Fruit fly (Drosophila melanogaster) whole organism, embryonic: ENCODE measurements around the gene Cip4.
A peak's percentile ranks its signal among the peaks of the same experiment; 100 is the strongest.

ENCODE experiments used
- ATbp ChIP-seq: fragments of 200-800 bp; sonication (Bioruptor generic); optimal IDR thresholded peaks from 2 replicates; lab custom pipeline; 2017; ENCODE audit warnings: missing biosample characterization, mild to moderate bottlenecking, missing genetic modification characterization, missing genetic modification reagents
- Awh ChIP-seq: fragments of 200-800 bp; sonication (Bioruptor generic); IDR thresholded peaks from 2 replicates; pipeline ENCODE4, ENCODE4 v1.3.6; 2022; ENCODE audit warnings: missing biosample characterization, missing genetic modification characterization
- B-H1 ChIP-seq: fragments of 200-800 bp; sonication (Bioruptor generic); IDR thresholded peaks from 3 replicates; pipeline ENCODE4 v1.3.6; 2022; ENCODE audit warnings: missing biosample characterization, missing genetic modification characterization
- Blimp-1 ChIP-seq: fragments of 200-800 bp; sonication (Bioruptor generic); optimal IDR thresholded peaks from 3 replicates; lab custom pipeline; 2018; ENCODE audit warnings: missing biosample characterization, missing genetic modification characterization, mild to moderate bottlenecking, moderate library complexity, missing genetic modification reagents
- Bteb2 ChIP-seq: fragments of 200-800 bp; sonication (Bioruptor generic); optimal IDR thresholded peaks from 2 replicates; lab custom pipeline; 2016; ENCODE audit warnings: missing biosample characterization, missing genetic modification characterization
- CG10321 ChIP-seq: fragments of 200-800 bp; sonication (Bioruptor generic); IDR thresholded peaks from 2 replicates; pipeline ENCODE4 v1.3.6; 2022; ENCODE audit warnings: missing biosample characterization, missing genetic modification characterization
- CG10565 ChIP-seq: fragments of 200-800 bp; sonication (Bioruptor generic); optimal IDR thresholded peaks from 3 replicates; lab custom pipeline; 2016; ENCODE audit warnings: missing biosample characterization, mild to moderate bottlenecking, missing genetic modification characterization
- CG13894 ChIP-seq: fragments of 200-800 bp; sonication (Bioruptor generic); optimal IDR thresholded peaks from 3 replicates; lab custom pipeline; 2018; ENCODE audit warnings: missing biosample characterization, mild to moderate bottlenecking, missing genetic modification characterization, moderate library complexity
- CG2199 ChIP-seq: fragments of 200-800 bp; sonication (Bioruptor generic); IDR thresholded peaks from 3 replicates; pipeline ENCODE4 v1.3.6; 2022; ENCODE audit warnings: missing biosample characterization, missing genetic modification characterization
- CG30431 ChIP-seq: fragments of 200-800 bp; sonication (Bioruptor generic); optimal IDR thresholded peaks from 2 replicates; lab custom pipeline; 2017; ENCODE audit warnings: missing biosample characterization, missing genetic modification characterization
- CG3407 ChIP-seq: fragments of 200-800 bp; sonication (Bioruptor generic); optimal IDR thresholded peaks from 2 replicates; lab custom pipeline; 2018; ENCODE audit warnings: missing biosample characterization, mild to moderate bottlenecking, missing genetic modification characterization
- CG34224 ChIP-seq: fragments of 200-800 bp; sonication (Bioruptor generic); IDR thresholded peaks from 3 replicates; pipeline ENCODE4 v1.3.6; 2022; ENCODE audit warnings: missing biosample characterization, missing genetic modification characterization; ENCODE audit not compliant: partially characterized antibody
- CG4360 ChIP-seq: fragments of 200-800 bp; sonication (Bioruptor generic); IDR thresholded peaks from 2 replicates; pipeline ENCODE4 v1.3.6; 2022; ENCODE audit warnings: missing biosample characterization, missing genetic modification characterization
- CG4707 ChIP-seq: fragments of 200-800 bp; sonication (Bioruptor generic); optimal IDR thresholded peaks from 2 replicates; lab custom pipeline; 2018; ENCODE audit warnings: missing biosample characterization, mild to moderate bottlenecking, missing genetic modification characterization, moderate library complexity
- CG8388 ChIP-seq: fragments of 200-800 bp; sonication (Bioruptor generic); optimal IDR thresholded peaks from 2 replicates; lab custom pipeline; 2019; ENCODE audit warnings: missing biosample characterization, mild to moderate bottlenecking, missing genetic modification characterization, moderate library complexity
- D19A ChIP-seq: fragments of 200-800 bp; optimal IDR thresholded peaks from 3 replicates; lab custom pipeline; 2019; ENCODE audit warnings: missing biosample characterization, mild to moderate bottlenecking, missing genetic modification characterization, moderate library complexity
- Fer2 ChIP-seq: fragments of 200-800 bp; sonication (Bioruptor generic); optimal IDR thresholded peaks from 2 replicates; lab custom pipeline; 2018; ENCODE audit warnings: missing biosample characterization, mild to moderate bottlenecking, missing genetic modification characterization, moderate library complexity
- Hand ChIP-seq: fragments of 200-800 bp; sonication (Bioruptor generic); optimal IDR thresholded peaks from 2 replicates; lab custom pipeline; 2017; ENCODE audit warnings: mild to moderate bottlenecking, missing biosample characterization, missing genetic modification reagents, missing genetic modification characterization
- Hr39 ChIP-seq: fragments of >200 bp; optimal IDR thresholded peaks from 2 replicates; lab custom pipeline; 2017
- Max ChIP-seq: fragments of 200-800 bp; sonication (Bioruptor generic); optimal IDR thresholded peaks from 2 replicates; lab custom pipeline; 2016; ENCODE audit warnings: missing biosample characterization, mild to moderate bottlenecking, missing genetic modification characterization
- Med ChIP-seq: fragments of 200-800 bp; sonication (Bioruptor generic); peaks from one replicate; lab custom pipeline; 2016; ENCODE audit warnings: missing biosample characterization, missing genetic modification characterization, mild to moderate bottlenecking, inconsistent platforms, moderate library complexity
- ara ChIP-seq: fragments of 200-800 bp; sonication (Bioruptor generic); IDR thresholded peaks from 2 replicates; pipeline ENCODE4 v1.3.6; 2022; ENCODE audit warnings: missing biosample characterization, missing genetic modification characterization
- bbx ChIP-seq: fragments of 200-800 bp; sonication (Bioruptor generic); IDR thresholded peaks from 2 replicates; pipeline ENCODE4 v1.3.6; 2022; ENCODE audit warnings: missing biosample characterization, missing genetic modification characterization; ENCODE audit not compliant: partially characterized antibody
- bsh ChIP-seq, 2 experiments: fragments of 200-800 bp; sonication (Bioruptor generic); optimal IDR thresholded peaks; 2 replicates each; lab custom pipeline; 2017 to 2018; ENCODE audit warnings: mild to moderate bottlenecking in 2 of 2, missing biosample characterization in 2 of 2, missing genetic modification characterization in 2 of 2, moderate library complexity in 1 of 2
- cg ChIP-seq: fragments of 200-800 bp; sonication (Bioruptor generic); optimal IDR thresholded peaks from 3 replicates; lab custom pipeline; 2019; ENCODE audit warnings: missing biosample characterization, mild to moderate bottlenecking, missing genetic modification characterization, moderate library complexity
- chinmo ChIP-seq: fragments of 200-800 bp; sonication (Bioruptor generic); IDR thresholded peaks from 4 replicates; pipeline ENCODE4 v1.3.6; 2022; ENCODE audit warnings: missing biosample characterization, missing genetic modification characterization; ENCODE audit not compliant: partially characterized antibody
- crc ChIP-seq: fragments of 200-800 bp; sonication (Bioruptor generic); optimal IDR thresholded peaks from 2 replicates; lab custom pipeline; 2016; ENCODE audit warnings: missing biosample characterization, missing genetic modification characterization
- fd64A ChIP-seq: fragments of 200-800 bp; sonication (Bioruptor generic); optimal IDR thresholded peaks from 3 replicates; lab custom pipeline; 2018; ENCODE audit warnings: missing biosample characterization, mild to moderate bottlenecking, missing genetic modification characterization
- grau ChIP-seq: fragments of 200-800 bp; optimal IDR thresholded peaks from 3 replicates; lab custom pipeline; 2019; ENCODE audit warnings: missing biosample characterization, mild to moderate bottlenecking, missing genetic modification characterization, moderate library complexity
- hkb ChIP-seq, 2 experiments: fragments of 200-800 bp in 1 of 2; fragments of >200 bp in 1 of 2; sonication (Bioruptor generic) in 1 of 2; IDR thresholded peaks in 1 of 2; optimal IDR thresholded peaks in 1 of 2; 2 replicates each; pipeline versions ENCODE4 v1.3.6 to Lab custom; 2017 to 2022; ENCODE audit warnings: missing biosample characterization in 1 of 2, missing genetic modification characterization in 1 of 2
- lbe ChIP-seq: fragments of 200-800 bp; sonication (Bioruptor generic); optimal IDR thresholded peaks from 2 replicates; lab custom pipeline; 2016; ENCODE audit warnings: missing biosample characterization, mild to moderate bottlenecking, missing genetic modification characterization
- nau ChIP-seq: fragments of 200-800 bp; sonication (Bioruptor generic); optimal IDR thresholded peaks from 3 replicates; lab custom pipeline; 2017; ENCODE audit warnings: missing biosample characterization, mild to moderate bottlenecking, missing genetic modification characterization, missing genetic modification reagents
- nerfin-1 ChIP-seq: fragments of 200-800 bp; sonication (Bioruptor generic); optimal IDR thresholded peaks from 3 replicates; lab custom pipeline; 2019; ENCODE audit warnings: missing biosample characterization, mild to moderate bottlenecking, missing genetic modification characterization, moderate library complexity
- sd ChIP-seq: fragments of 200-800 bp; sonication (Bioruptor generic); optimal IDR thresholded peaks from 3 replicates; lab custom pipeline; 2018; ENCODE audit warnings: missing biosample characterization, mild to moderate bottlenecking, missing genetic modification characterization, moderate library complexity
- sens ChIP-seq: fragments of 200-800 bp; sonication (Bioruptor generic); peaks from one replicate; lab custom pipeline; 2016; ENCODE audit warnings: missing biosample characterization, missing genetic modification characterization
- seq ChIP-seq: fragments of 200-800 bp; sonication (Bioruptor generic); IDR thresholded peaks from 2 replicates; pipeline ENCODE4 v1.3.6; 2022; ENCODE audit warnings: missing biosample characterization, missing genetic modification characterization
- sqz ChIP-seq: fragments of 200-800 bp; sonication (Bioruptor generic); optimal IDR thresholded peaks from 3 replicates; lab custom pipeline; 2018; ENCODE audit warnings: missing biosample characterization, mild to moderate bottlenecking, missing genetic modification characterization
- sr ChIP-seq: fragments of 200-800 bp; sonication (Bioruptor generic); IDR thresholded peaks from 3 replicates; pipeline ENCODE4 v1.3.6; 2022; ENCODE audit warnings: missing biosample characterization, missing genetic modification characterization
- stc ChIP-seq: fragments of 200-800 bp; sonication (Bioruptor generic); IDR thresholded peaks from 2 replicates; pipeline ENCODE4 v1.3.6; 2022; ENCODE audit warnings: missing biosample characterization, missing genetic modification characterization
- vnd ChIP-seq: fragments of 200-800 bp; sonication (Bioruptor generic); IDR thresholded peaks from 3 replicates; pipeline ENCODE4 v1.3.6; 2022; ENCODE audit warnings: missing biosample characterization, missing genetic modification characterization; ENCODE audit not compliant: partially characterized antibody
- z ChIP-seq: fragments of 200-800 bp; sonication (Bioruptor generic); IDR thresholded peaks from 3 replicates; pipeline ENCODE4 v1.3.6; 2022; ENCODE audit warnings: missing biosample characterization, missing genetic modification characterization

Cip4 gene

dm6 chr3L:4360376-4360703, 3.6 kb downstream of the Cip4 start (continued):
- TF ChIP-seq nau (GFP tag; lab: Kevin White, UChicago), result no peak
- TF ChIP-seq Fer2 (tag; lab: Kevin White, UChicago), result no peak
- no peak for TF ChIP-seq CG10565 (GFP tag; lab: Kevin White, UChicago)
- TF ChIP-seq sqz, result peak; percentile 100
- no peak for TF ChIP-seq crc (GFP tag; lab: Kevin White, UChicago)
- TF ChIP-seq B-H1 (GFP tag; lab: Robert Waterston, UW), result no peak
- peak; percentile 32 for TF ChIP-seq Med (GFP tag; lab: Kevin White, UChicago)
- peak; percentile 96 for TF ChIP-seq chinmo (GFP tag; lab: Robert Waterston, UW)
- TF ChIP-seq CG10321 (GFP tag; lab: Robert Waterston, UW), result peak; percentile 81
- TF ChIP-seq Bteb2 (GFP tag; lab: Kevin White, UChicago), result no peak
- TF ChIP-seq lbe (GFP tag; lab: Kevin White, UChicago), result peak; percentile 37
- TF ChIP-seq, all 482 proteins: peak for 17

- TF ChIP-seq CG4360 (GFP tag; lab: Robert Waterston, UW), result 0 out of 2 replicates have a peak, but pooled peaks have one; percentile 28
- no peak for TF ChIP-seq CG30431
- 0 out of 3 replicates have a peak, but pooled peaks have one; percentile 18 for TF ChIP-seq CG34224 (GFP tag; lab: Robert Waterston, UW)
- peak; percentile 99 for TF ChIP-seq CG13894 (tag; lab: Kevin White, UChicago)
- TF ChIP-seq seq (GFP tag; lab: Robert Waterston, UW), result peak; percentile 56; the same call in 1 of the 2 replicates
- 0 out of 3 replicates have a peak, but pooled peaks have one; percentile 15 for TF ChIP-seq sr (GFP tag; lab: Robert Waterston, UW)
- TF ChIP-seq sens, result peak; percentile 16
- no peak for TF ChIP-seq vnd
- TF ChIP-seq Hr39 (lab: Kevin White, UChicago), result peak; percentile 90
- TF ChIP-seq nerfin-1, result peak; percentile 1
- TF ChIP-seq Awh (GFP tag; lab: Robert Waterston, UW), result no peak
- peak; percentile 63 for TF ChIP-seq cg (GFP tag; lab: Kevin White, UChicago)
- TF ChIP-seq sd (tag; lab: Kevin White, UChicago), result peak; percentile 65
These were observed 4.1 kb downstream of the Cip4 start for dm6 chr3L:4359688-4360375.

- TF ChIP-seq Hand (no peak), Max (GFP tag; lab: Kevin White, UChicago) (no peak), Blimp-1 (peak; percentile 31), CG8388 (peak; percentile 66), grau (tag; lab: Kevin White, UChicago) (no peak), bbx (GFP tag; lab: Robert Waterston, UW) (no peak), stc (GFP tag; lab: Robert Waterston, UW) (peak; percentile 21; the same call in 1 of the 2 replicates), Med (GFP tag; lab: Kevin White, UChicago) (peak; percentile 71), ATbp (GFP tag; lab: Kevin White, UChicago) (peak; percentile 58), CG30431 (no peak), CG4707 (GFP tag; lab: Kevin White, UChicago) (peak; percentile 45), bsh (GFP tag; optimal IDR thresholded peaks at IDR 0.05; lab: Kevin White, UChicago) (peak in 1 of 2 experiments; percentile 14), z (GFP tag; lab: Robert Waterston, UW) (peak; percentile 78; the same call in 2 of the 3 replicates), CG2199 (GFP tag; lab: Robert Waterston, UW) (peak; percentile 26; the same call in 1 of the 3 replicates), sens (peak; percentile 74), fd64A (GFP tag; lab: Kevin White, UChicago) (peak; percentile 17), ara (GFP tag; lab: Robert Waterston, UW) (peak; percentile 41; the same call in 1 of the 2 replicates), D19A (tag; lab: Kevin White, UChicago) (no peak), CG3407 (GFP tag; lab: Kevin White, UChicago) (peak; percentile 14), hkb (optimal IDR thresholded peaks at IDR 0.05; lab: Kevin White, UChicago) (no peak), hkb (GFP tag; IDR thresholded peaks at IDR 0.05; lab: Robert Waterston, UW) (peak; percentile 27; the same call in 1 of the 2 replicates)
- TF ChIP-seq, all 482 proteins: peak for 14
These were observed 6.2 kb downstream of the Cip4 start for dm6 chr3L:4357705-4358131.
